Fruit fly (Drosophila melanogaster): ENCODE data around the gene CG33285.

Gene CG33285

DNA sequence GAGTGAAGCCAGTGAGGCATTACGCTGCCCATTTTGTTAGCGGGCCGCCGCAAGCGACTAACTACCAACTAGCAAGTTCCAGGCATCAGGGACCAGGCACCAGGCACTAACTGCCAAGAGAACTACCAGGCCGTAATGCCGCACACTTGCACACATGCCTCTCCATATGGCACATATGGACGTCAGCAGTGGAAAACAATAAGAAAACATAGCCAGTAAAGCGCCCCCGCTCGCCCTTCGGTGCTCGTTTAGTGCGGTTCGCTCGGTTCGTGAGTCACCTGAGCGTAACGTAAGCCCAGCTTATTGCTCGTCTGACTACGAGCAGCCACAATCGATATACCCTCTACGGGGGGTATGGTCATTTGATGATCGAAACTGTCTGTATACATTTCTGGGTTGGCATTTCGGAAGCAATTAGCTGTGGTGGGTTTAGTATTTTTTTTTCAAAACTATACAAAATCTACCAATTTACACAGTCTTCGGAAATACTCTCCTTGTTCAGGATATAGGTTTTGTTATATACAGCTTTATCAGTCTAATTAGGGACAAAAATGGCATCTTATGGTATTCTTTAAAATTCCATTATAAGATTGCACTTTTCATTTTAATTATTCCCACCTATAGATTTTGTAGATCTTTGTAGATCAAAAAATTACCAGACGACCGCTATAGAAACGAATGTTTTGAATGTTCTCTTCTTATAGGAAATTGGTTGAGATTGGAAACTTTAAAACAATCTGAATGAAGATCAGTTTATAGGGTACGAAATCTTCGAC is 31.8 kb downstream of the CG33285 start (continued):
- TF ChIP-seq Drgx (GFP tag; IDR thresholded peaks at IDR 0.05) (peak; percentile 12; the same call in 1 of the 2 replicates), Hmx (GFP tag; optimal IDR thresholded peaks at IDR 0.05) (no peak), CG17361 (GFP tag; IDR thresholded peaks at IDR 0.05) (peak; percentile 64), Ada2b (GFP tag; IDR thresholded peaks at IDR 0.05) (no peak; the same call in 1 of the 2 replicates), CG31441 (GFP tag; IDR thresholded peaks at IDR 0.05) (0 out of 2 replicates have a peak, but pooled peaks have one; percentile 23), Sry-δ (GFP tag; optimal IDR thresholded peaks at IDR 0.05) (peak; percentile 8), CG1233 (GFP tag; optimal IDR thresholded peaks at IDR 0.05) (peak; percentile 5), cato (GFP tag; optimal IDR thresholded peaks at IDR 0.05; ENCODE audit: borderline replicate concordance) (no peak), bsh (GFP tag; optimal IDR thresholded peaks at IDR 0.05) (peak in 1 of 2 experiments; percentile 20), CG30020 (tag; optimal IDR thresholded peaks at IDR 0.05) (no peak), Rx (GFP tag; IDR thresholded peaks at IDR 0.05) (0 out of 2 replicates have a peak, but pooled peaks have one; percentile 2), CG8089 (GFP tag; optimal IDR thresholded peaks at IDR 0.05) (no peak), ham (GFP tag; IDR thresholded peaks at IDR 0.05) (no peak), CG12769 (tag; optimal IDR thresholded peaks at IDR 0.05) (peak; percentile 80), fd3F (GFP tag; optimal IDR thresholded peaks at IDR 0.05) (peak; percentile 19), crol (GFP tag; IDR thresholded peaks at IDR 0.05) (peak; percentile 83), CG7556 (GFP tag; optimal IDR thresholded peaks at IDR 0.05) (peak; percentile 12), Bgb (GFP tag; IDR thresholded peaks at IDR 0.05; ENCODE audit: partially characterized antibody) (no peak), CG12155 (GFP tag; optimal IDR thresholded peaks at IDR 0.05) (peak; percentile 8), eve (GFP tag; optimal IDR thresholded peaks at IDR 0.05) (peak in 1 of 2 experiments; percentile 75), odd (GFP tag; optimal IDR thresholded peaks at IDR 0.05) (peak; percentile 34), CG7839 (tag; optimal IDR thresholded peaks at IDR 0.05) (peak; percentile 24), jing (GFP tag; optimal IDR thresholded peaks at IDR 0.05) (no peak), kni (GFP tag; optimal IDR thresholded peaks at IDR 0.05) (peak; percentile 50), ara (GFP tag; IDR thresholded peaks at IDR 0.05) (no peak), fd64A (GFP tag; optimal IDR thresholded peaks at IDR 0.05) (no peak), sug (tag; optimal IDR thresholded peaks at IDR 0.05) (peak; percentile 16), ci (GFP tag; IDR thresholded peaks at IDR 0.05) (no peak), grn (GFP tag; optimal IDR thresholded peaks at IDR 0.05) (no peak), pros (GFP tag; optimal IDR thresholded peaks at IDR 0.05) (peak; percentile 74), CG8765 (GFP tag; IDR thresholded peaks at IDR 0.05) (no peak), prd (optimal IDR thresholded peaks at IDR 0.05) (no peak), prd (GFP tag; IDR thresholded peaks at IDR 0.05) (peak; percentile 27; the same call in 1 of the 3 replicates), Mad (GFP tag; optimal IDR thresholded peaks at IDR 0.05) (no peak), CG9437 (GFP tag; optimal IDR thresholded peaks at IDR 0.05) (peak; percentile 30), CG32532 (GFP tag; IDR thresholded peaks at IDR 0.05) (peak; percentile 16; the same call in 1 of the 2 replicates), CG13424 (tag; optimal IDR thresholded peaks at IDR 0.05) (peak; percentile 19), sima (GFP tag; optimal IDR thresholded peaks at IDR 0.05) (no peak), CG31388 (GFP tag; optimal IDR thresholded peaks at IDR 0.05) (no peak), ind (GFP tag; optimal IDR thresholded peaks at IDR 0.05) (peak; percentile 2), CG13894 (tag; optimal IDR thresholded peaks at IDR 0.05) (peak; percentile 33), tgo (GFP tag; IDR thresholded peaks at IDR 0.05) (0 out of 3 replicates have a peak, but pooled peaks have one; percentile 13), grau (tag; optimal IDR thresholded peaks at IDR 0.05) (peak; percentile 11), Hr51 (GFP tag; optimal IDR thresholded peaks at IDR 0.05) (peak in 1 of 2 experiments; percentile 55), C15 (GFP tag; IDR thresholded peaks at IDR 0.05) (no peak), insv (GFP tag; optimal IDR thresholded peaks at IDR 0.05) (no peak), HLH4C (GFP tag; IDR thresholded peaks at IDR 0.05; ENCODE audit: partially characterized antibody) (no peak), slou (GFP tag; optimal IDR thresholded peaks at IDR 0.05) (no peak), en (GFP tag; optimal IDR thresholded peaks at IDR 0.05) (no peak)

Measured in whole organism, embryonic.